Worm (Caenorhabditis elegans) whole organism, L3 larva: Measurements from ENCODE around the gene F49F1.9.

ENCODE experiments used
- ZK546.5 ChIP-seq: sonication (generic microtip); optimal IDR thresholded peaks from 2 replicates; lab custom pipeline; 2017; ENCODE audit warnings: missing biosample characterization, missing genetic modification characterization
- egl-27 ChIP-seq: sonication (generic microtip); optimal IDR thresholded peaks from 4 replicates; lab custom pipeline; 2017; ENCODE audit warnings: missing biosample characterization, missing genetic modification reagents, missing genetic modification characterization
- fkh-10 ChIP-seq: sonication (generic microtip); optimal IDR thresholded peaks from 2 replicates; lab custom pipeline; 2017; ENCODE audit warnings: missing biosample characterization, missing genetic modification reagents, missing genetic modification characterization
- lin-39 ChIP-seq: fragments of 150-350 bp; optimal IDR thresholded peaks from 2 replicates; lab custom pipeline; 2018; ENCODE audit warnings: missing biosample characterization, missing genetic modification reagents, missing genetic modification characterization
- nhr-11 ChIP-seq: fragments of 150-350 bp; optimal IDR thresholded peaks from 2 replicates; lab custom pipeline; 2014; ENCODE audit warnings: missing biosample characterization, missing genetic modification characterization
- nhr-12 ChIP-seq: fragments of 150-350 bp; optimal IDR thresholded peaks from 2 replicates; lab custom pipeline; 2014; ENCODE audit warnings: missing biosample characterization, missing genetic modification characterization
- nhr-237 ChIP-seq: fragments of 150-350 bp; optimal IDR thresholded peaks from 2 replicates; lab custom pipeline; 2014; ENCODE audit warnings: missing biosample characterization, missing genetic modification characterization
- nhr-77 ChIP-seq: fragments of 150-350 bp; optimal IDR thresholded peaks from 2 replicates; lab custom pipeline; 2014; ENCODE audit warnings: missing biosample characterization, missing genetic modification characterization
- sea-2 ChIP-seq: fragments of 150-350 bp; sonication (generic microtip); optimal IDR thresholded peaks from 4 replicates; lab custom pipeline; 2014; ENCODE audit warnings: missing biosample characterization, missing genetic modification reagents, missing genetic modification characterization
- snpc-4 ChIP-seq: fragments of 150-350 bp; optimal IDR thresholded peaks from 2 replicates; lab custom pipeline; 2014; ENCODE audit warnings: missing biosample characterization, missing genetic modification characterization
- unc-39 ChIP-seq: sonication (generic microtip); optimal IDR thresholded peaks from 4 replicates; lab custom pipeline; 2017; ENCODE audit warnings: missing biosample characterization, missing genetic modification characterization

ce11 chrIV:4140265-4140664 is 2.9 kb upstream of the F49F1.9 start, which contains the start of gene F49F1.18:
- no peak for TF ChIP-seq nhr-11 (tag; lab: Kevin White, UChicago)
- no peak for TF ChIP-seq snpc-4
- no peak for TF ChIP-seq ZK546.5 (tag; lab: Kevin White, UChicago)
- no peak for TF ChIP-seq sea-2 (GFP tag; lab: Kevin White, UChicago)
- no peak for TF ChIP-seq fkh-10
- no peak for TF ChIP-seq nhr-237 (tag; lab: Kevin White, UChicago)
- TF ChIP-seq nhr-77 (tag; lab: Kevin White, UChicago), result no peak
- TF ChIP-seq unc-39 (tag; lab: Kevin White, UChicago), result no peak
- TF ChIP-seq lin-39 (tag; lab: Kevin White, UChicago), result no peak
- TF ChIP-seq egl-27, result no peak
- no peak for TF ChIP-seq nhr-12
